Fruit fly (Drosophila melanogaster) whole organism, prepupa: ENCODE data around the gene CG13114.
A peak's percentile ranks its signal among the peaks of the same experiment; 100 is the strongest.

ENCODE experiments used
- Blimp-1 ChIP-seq: fragments of 200-800 bp; sonication (Bioruptor generic); optimal IDR thresholded peaks from 3 replicates; lab custom pipeline; 2017; ENCODE audit warnings: missing biosample characterization, missing genetic modification characterization, mild to moderate bottlenecking, moderate library complexity, missing genetic modification reagents
- CG10631 ChIP-seq: fragments of 200-800 bp; sonication (Bioruptor generic); optimal IDR thresholded peaks from 2 replicates; lab custom pipeline; 2016; ENCODE audit warnings: missing biosample characterization, missing genetic modification characterization
- CG10669 ChIP-seq: fragments of 200-800 bp; sonication (Bioruptor generic); optimal IDR thresholded peaks from 3 replicates; lab custom pipeline; 2018; ENCODE audit warnings: missing biosample characterization, mild to moderate bottlenecking, missing genetic modification characterization, moderate library complexity
- CG11294 ChIP-seq: fragments of 200-800 bp; sonication (Bioruptor generic); IDR thresholded peaks from 2 replicates; pipeline ENCODE4 v1.3.6; 2022; ENCODE audit warnings: missing biosample characterization, missing genetic modification characterization
- CG11762 ChIP-seq: fragments of 200-800 bp; sonication (Bioruptor generic); optimal IDR thresholded peaks from 3 replicates; lab custom pipeline; 2016; ENCODE audit warnings: missing biosample characterization, missing genetic modification characterization; ENCODE audit not compliant: insufficient read depth
- CG16779 ChIP-seq: fragments of 200-800 bp; sonication (Bioruptor generic); optimal IDR thresholded peaks from 3 replicates; lab custom pipeline; 2017; ENCODE audit warnings: missing biosample characterization, mild to moderate bottlenecking, missing genetic modification characterization
- CG3032 ChIP-seq: fragments of 200-800 bp; optimal IDR thresholded peaks from 2 replicates; lab custom pipeline; 2019; ENCODE audit warnings: missing biosample characterization, mild to moderate bottlenecking, missing genetic modification characterization, moderate library complexity
- CG31627 ChIP-seq: fragments of 200-800 bp; sonication (Bioruptor generic); optimal IDR thresholded peaks from 3 replicates; lab custom pipeline; 2016; ENCODE audit warnings: missing biosample characterization, missing genetic modification characterization
- CG32006 ChIP-seq: fragments of 200-800 bp; sonication (Bioruptor generic); optimal IDR thresholded peaks from 3 replicates; lab custom pipeline; 2017; ENCODE audit warnings: missing biosample characterization, mild to moderate bottlenecking, missing genetic modification characterization
- CG3919 ChIP-seq: fragments of 200-800 bp; sonication (Bioruptor generic); optimal IDR thresholded peaks from 3 replicates; lab custom pipeline; 2016; ENCODE audit warnings: missing biosample characterization, missing genetic modification characterization
- CG4318 ChIP-seq: fragments of 200-800 bp; sonication (Bioruptor generic); optimal IDR thresholded peaks from 3 replicates; lab custom pipeline; 2017; ENCODE audit warnings: missing biosample characterization, mild to moderate bottlenecking, missing genetic modification characterization
- CG6163 ChIP-seq: fragments of 200-800 bp; sonication (Bioruptor generic); IDR thresholded peaks from 3 replicates; pipeline ENCODE4 v1.3.6; 2022; ENCODE audit warnings: missing biosample characterization, missing genetic modification characterization
- CG6276 ChIP-seq: fragments of 200-800 bp; sonication (Bioruptor generic); optimal IDR thresholded peaks from 2 replicates; lab custom pipeline; 2017; ENCODE audit warnings: missing biosample characterization, mild to moderate bottlenecking, missing genetic modification characterization
- CG6792 ChIP-seq: fragments of 200-800 bp; sonication (Bioruptor generic); optimal IDR thresholded peaks from 3 replicates; lab custom pipeline; 2016; ENCODE audit warnings: missing biosample characterization, missing genetic modification characterization
- CG6854 ChIP-seq: fragments of 200-800 bp; sonication (Bioruptor generic); optimal IDR thresholded peaks from 2 replicates; lab custom pipeline; 2017; ENCODE audit warnings: missing biosample characterization, mild to moderate bottlenecking, missing genetic modification characterization
- CG7368 ChIP-seq: fragments of 200-800 bp; sonication (Bioruptor generic); optimal IDR thresholded peaks from 3 replicates; lab custom pipeline; 2016; ENCODE audit warnings: missing biosample characterization, missing genetic modification characterization
- CG8119 ChIP-seq: fragments of 200-800 bp; sonication (Bioruptor generic); IDR thresholded peaks from 3 replicates; pipeline ENCODE4 v1.3.6; 2022; ENCODE audit warnings: missing biosample characterization, missing genetic modification characterization
- Eip75B ChIP-seq: fragments of 200-800 bp; sonication (Bioruptor generic); optimal IDR thresholded peaks from 3 replicates; lab custom pipeline; 2016; ENCODE audit warnings: missing biosample characterization, missing genetic modification characterization
- Eip78C ChIP-seq: fragments of 200-800 bp; sonication (Bioruptor generic); peaks from one replicate; lab custom pipeline; 2016; ENCODE audit warnings: missing biosample characterization, missing genetic modification characterization
- Eip93F ChIP-seq: fragments of 200-800 bp; sonication (Bioruptor generic); optimal IDR thresholded peaks from 2 replicates; lab custom pipeline; 2016; ENCODE audit warnings: missing biosample characterization, mild to moderate bottlenecking, missing genetic modification characterization
- Ets21C ChIP-seq: fragments of 200-800 bp; sonication (Bioruptor generic); optimal IDR thresholded peaks from 3 replicates; lab custom pipeline; 2016; ENCODE audit warnings: missing biosample characterization, missing genetic modification characterization
- Ets96B ChIP-seq: fragments of 200-800 bp; optimal IDR thresholded peaks from 2 replicates; lab custom pipeline; 2019; ENCODE audit warnings: missing biosample characterization, mild to moderate bottlenecking, missing genetic modification characterization, moderate library complexity
- Gug ChIP-seq: fragments of 200-800 bp; sonication (Bioruptor generic); IDR thresholded peaks from 2 replicates; pipeline ENCODE4 v1.3.6; 2022; ENCODE audit warnings: missing biosample characterization, missing genetic modification characterization
- Hr38 ChIP-seq: sonication (Bioruptor generic); optimal IDR thresholded peaks from 2 replicates; lab custom pipeline; 2016; ENCODE audit warnings: missing biosample characterization, missing genetic modification characterization
- Hr39 ChIP-seq: fragments of 200-800 bp; sonication (Bioruptor generic); optimal IDR thresholded peaks from 2 replicates; lab custom pipeline; 2016; ENCODE audit warnings: missing biosample characterization, missing genetic modification characterization
- Hr4 ChIP-seq: fragments of 200-800 bp; sonication (Bioruptor generic); optimal IDR thresholded peaks from 3 replicates; lab custom pipeline; 2016; ENCODE audit warnings: missing biosample characterization, missing genetic modification characterization
- Lpt ChIP-seq: fragments of 200-800 bp; sonication (Bioruptor generic); optimal IDR thresholded peaks from 3 replicates; lab custom pipeline; 2016; ENCODE audit warnings: missing biosample characterization, missing genetic modification characterization
- OdsH ChIP-seq: fragments of 200-800 bp; sonication (Bioruptor generic); optimal IDR thresholded peaks from 3 replicates; lab custom pipeline; 2016; ENCODE audit warnings: missing biosample characterization, missing genetic modification characterization
- Smox ChIP-seq: fragments of 200-800 bp; sonication (Bioruptor generic); optimal IDR thresholded peaks from 3 replicates; lab custom pipeline; 2016; ENCODE audit warnings: missing biosample characterization, missing genetic modification characterization
- Sox102F ChIP-seq: fragments of 200-800 bp; sonication (Bioruptor generic); optimal IDR thresholded peaks from 2 replicates; lab custom pipeline; 2016; ENCODE audit warnings: missing biosample characterization, mild to moderate bottlenecking, missing genetic modification characterization
- Sox15 ChIP-seq: fragments of 200-800 bp; sonication (Bioruptor generic); optimal IDR thresholded peaks from 3 replicates; lab custom pipeline; 2016; ENCODE audit warnings: missing biosample characterization, missing genetic modification characterization
- achi ChIP-seq: fragments of 200-800 bp; sonication (Bioruptor generic); optimal IDR thresholded peaks from 3 replicates; lab custom pipeline; 2016; ENCODE audit warnings: missing biosample characterization, missing genetic modification characterization
- acj6 ChIP-seq: fragments of 200-800 bp; sonication (Bioruptor generic); optimal IDR thresholded peaks from 3 replicates; lab custom pipeline; 2016; ENCODE audit warnings: missing biosample characterization, missing genetic modification characterization
- cyc ChIP-seq: fragments of 200-800 bp; sonication (Bioruptor generic); optimal IDR thresholded peaks from 3 replicates; lab custom pipeline; 2016; ENCODE audit warnings: missing biosample characterization, missing genetic modification characterization
- dac ChIP-seq: fragments of 200-800 bp; sonication (Bioruptor generic); optimal IDR thresholded peaks from 2 replicates; lab custom pipeline; 2017; ENCODE audit warnings: missing biosample characterization, mild to moderate bottlenecking, missing genetic modification characterization
- eg ChIP-seq: fragments of 200-800 bp; sonication (Bioruptor generic); IDR thresholded peaks from 3 replicates; pipeline ENCODE4 v1.3.6; 2022; ENCODE audit warnings: missing biosample characterization, missing genetic modification characterization
- fd59A ChIP-seq: fragments of 200-800 bp; sonication (Bioruptor generic); optimal IDR thresholded peaks from 2 replicates; lab custom pipeline; 2017; ENCODE audit warnings: missing biosample characterization, mild to moderate bottlenecking, missing genetic modification characterization, missing genetic modification reagents
- fd85E ChIP-seq: fragments of 200-800 bp; sonication (Bioruptor generic); optimal IDR thresholded peaks from 3 replicates; lab custom pipeline; 2016; ENCODE audit warnings: missing biosample characterization, missing genetic modification characterization
- fkh ChIP-seq: fragments of 200-800 bp; sonication (Bioruptor generic); optimal IDR thresholded peaks from 3 replicates; lab custom pipeline; 2017; ENCODE audit warnings: missing biosample characterization, mild to moderate bottlenecking, missing genetic modification characterization, moderate library complexity
- lz ChIP-seq: fragments of 200-800 bp; sonication (Bioruptor generic); optimal IDR thresholded peaks from 3 replicates; lab custom pipeline; 2016; ENCODE audit warnings: missing biosample characterization, missing genetic modification characterization
- net ChIP-seq: fragments of 200-800 bp; sonication (Bioruptor generic); optimal IDR thresholded peaks from 3 replicates; lab custom pipeline; 2016; ENCODE audit warnings: missing biosample characterization, missing genetic modification characterization
- pdm3 ChIP-seq: fragments of 200-800 bp; sonication (Bioruptor generic); optimal IDR thresholded peaks from 3 replicates; lab custom pipeline; 2016; ENCODE audit warnings: missing biosample characterization, missing genetic modification characterization
- salr ChIP-seq, 2 experiments: fragments of 200-800 bp; sonication (Bioruptor generic); optimal IDR thresholded peaks; 3 replicates each; lab custom pipeline; 2016 to 2018; ENCODE audit warnings: missing biosample characterization in 2 of 2, missing genetic modification characterization in 2 of 2, mild to moderate bottlenecking in 1 of 2
- spab ChIP-seq: fragments of 200-800 bp; sonication (Bioruptor generic); optimal IDR thresholded peaks from 2 replicates; lab custom pipeline; 2017; ENCODE audit warnings: missing biosample characterization, mild to moderate bottlenecking, missing genetic modification characterization, missing genetic modification reagents
- ss ChIP-seq, 2 experiments: fragments of 200-800 bp; sonication (Bioruptor generic); optimal IDR thresholded peaks; 2 replicates in 1 of 2; 3 replicates in 1 of 2; lab custom pipeline; 2017 to 2018; ENCODE audit warnings: mild to moderate bottlenecking in 2 of 2, missing biosample characterization in 2 of 2, missing genetic modification characterization in 2 of 2, moderate library complexity in 1 of 2
- svp ChIP-seq: fragments of 200-800 bp; sonication (Bioruptor generic); peaks from one replicate; lab custom pipeline; 2016; ENCODE audit warnings: missing biosample characterization, missing genetic modification characterization
- vri ChIP-seq: fragments of 200-800 bp; sonication (Bioruptor generic); optimal IDR thresholded peaks from 3 replicates; lab custom pipeline; 2016; ENCODE audit warnings: missing biosample characterization, mild to moderate bottlenecking, missing genetic modification characterization

The CG13114 gene

DNA sequence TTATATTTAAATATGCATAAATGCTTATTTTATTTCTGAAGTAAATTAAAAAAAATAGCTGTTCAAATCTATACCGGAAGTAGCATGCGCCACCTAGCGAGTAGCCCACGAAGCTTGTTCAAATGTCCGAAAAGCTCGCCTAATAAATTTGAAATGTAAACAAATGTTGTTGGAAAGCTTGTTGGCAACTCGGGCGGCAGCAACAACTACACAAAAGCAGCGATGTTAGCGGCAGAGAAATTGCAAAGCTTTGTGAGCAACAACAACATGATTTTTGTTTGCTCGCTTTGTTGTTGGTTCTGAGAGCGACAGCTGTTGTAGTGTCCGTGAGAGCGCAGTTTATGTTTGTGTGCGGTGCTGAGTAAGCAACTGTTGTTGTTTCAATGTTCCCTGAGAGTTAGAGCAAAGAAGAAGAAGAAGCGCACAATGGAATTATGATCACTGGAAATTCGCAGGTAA lies 21.8 kb downstream of the CG13114 start (continued):
- TF ChIP-seq achi (GFP tag; lab: Kevin White, UChicago) (peak; percentile 84), CG10631 (GFP tag; lab: Kevin White, UChicago) (peak; percentile 26), ss (GFP tag; optimal IDR thresholded peaks at IDR 0.05; lab: Kevin White, UChicago) (peak; percentile 33 to 75), CG16779 (tag; lab: Kevin White, UChicago) (peak; percentile 91), CG6163 (GFP tag; lab: Robert Waterston, UW) (peak; percentile 94), acj6 (peak; percentile 87), CG11294 (peak; percentile 75), Smox (peak; percentile 84), CG32006 (peak; percentile 63), Hr4 (GFP tag; lab: Kevin White, UChicago) (peak; percentile 81), net (GFP tag; lab: Kevin White, UChicago) (peak; percentile 96), cyc (peak; percentile 67), dac (GFP tag; lab: Kevin White, UChicago) (peak; percentile 82), eg (GFP tag; lab: Robert Waterston, UW) (peak; percentile 94)

DNA sequence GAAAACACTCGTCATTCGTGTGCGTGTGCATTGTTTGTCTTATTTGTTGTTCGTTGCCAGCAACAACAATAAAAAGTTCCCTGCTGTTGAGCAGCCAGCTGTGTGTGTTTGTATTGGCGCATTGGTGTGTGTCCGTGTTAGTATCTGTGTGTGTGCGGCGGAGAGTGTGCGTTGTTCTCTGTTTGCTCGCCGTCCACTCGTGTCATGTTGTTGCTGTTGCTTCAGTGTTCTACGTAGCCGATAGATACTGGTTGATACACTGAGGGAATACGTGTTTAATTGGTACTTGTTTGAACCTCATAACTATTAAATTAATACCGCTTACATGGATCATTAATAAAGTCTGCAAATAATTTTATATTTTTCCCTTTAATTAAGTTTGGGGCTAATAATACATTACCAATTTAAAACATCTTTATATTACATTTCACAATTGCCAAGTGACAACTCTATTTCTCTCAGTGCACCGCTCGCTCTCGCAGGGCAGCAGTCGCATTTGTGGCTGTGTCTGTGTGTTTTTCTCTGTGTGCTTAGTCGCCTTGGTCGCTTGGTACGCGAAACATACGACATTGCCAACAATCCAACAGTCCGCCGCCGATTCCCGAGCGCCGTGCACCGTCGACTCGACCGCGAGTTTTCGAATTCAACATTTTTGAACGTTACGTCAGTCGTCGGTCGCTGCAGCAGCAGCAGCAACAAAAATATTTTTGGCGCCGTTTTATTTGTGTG lies 22.9 kb downstream of the CG13114 start, which contains the start of gene brwl:
TSS of gene brwl (plus strand) at position 531 of the 729 bp plus-strand sequence.
- peak; percentile 98 for TF ChIP-seq fkh (GFP tag; lab: Kevin White, UChicago)
- TF ChIP-seq vri (GFP tag; lab: Kevin White, UChicago) = peak; percentile 97
- TF ChIP-seq Eip93F = peak; percentile 96
- TF ChIP-seq CG4318 (GFP tag; lab: Kevin White, UChicago) = peak; percentile 98
- TF ChIP-seq CG8119 (GFP tag; lab: Robert Waterston, UW) = peak; percentile 99
- TF ChIP-seq salr (GFP tag; optimal IDR thresholded peaks at IDR 0.05; lab: Kevin White, UChicago) = peak; percentile 95 to 99
- TF ChIP-seq OdsH (GFP tag; lab: Kevin White, UChicago) = peak; percentile 99
- peak; percentile 99 for TF ChIP-seq acj6
- peak; percentile 99 for TF ChIP-seq Gug
- peak; percentile 98 for TF ChIP-seq achi (GFP tag; lab: Kevin White, UChicago)
- TF ChIP-seq Lpt (GFP tag; lab: Kevin White, UChicago) = peak; percentile 99
- TF ChIP-seq CG6276 (GFP tag; lab: Kevin White, UChicago) = peak; percentile 98
- peak; percentile 98 for TF ChIP-seq CG11294
- TF ChIP-seq lz = peak; percentile 99
- TF ChIP-seq Hr39 (GFP tag; lab: Kevin White, UChicago) = peak; percentile 98
- peak; percentile 97 for TF ChIP-seq Sox15 (GFP tag; lab: Kevin White, UChicago)
- peak; percentile 97 for TF ChIP-seq Ets21C (GFP tag; lab: Kevin White, UChicago)
- peak; percentile 99 for TF ChIP-seq eg (GFP tag; lab: Robert Waterston, UW)
- peak; percentile 96 for TF ChIP-seq fd85E
- peak; percentile 99 for TF ChIP-seq Ets96B (tag; lab: Kevin White, UChicago)
- peak; percentile 98 for TF ChIP-seq Smox
- peak; percentile 96 for TF ChIP-seq dac (GFP tag; lab: Kevin White, UChicago)
- TF ChIP-seq CG10669 (GFP tag; lab: Kevin White, UChicago) = peak; percentile 98
- peak; percentile 99 for TF ChIP-seq Hr4 (GFP tag; lab: Kevin White, UChicago)
- peak; percentile 99 for TF ChIP-seq CG3032 (tag; lab: Kevin White, UChicago)
- TF ChIP-seq ss (GFP tag; optimal IDR thresholded peaks at IDR 0.05; lab: Kevin White, UChicago) = peak; percentile 97 to 98
- peak; percentile 99 for TF ChIP-seq CG31627 (GFP tag; lab: Kevin White, UChicago)
- TF ChIP-seq Eip78C = peak; percentile 100
- peak; percentile 99 for TF ChIP-seq net (GFP tag; lab: Kevin White, UChicago)
- peak; percentile 99 for TF ChIP-seq pdm3 (GFP tag; lab: Kevin White, UChicago)
- TF ChIP-seq spab (GFP tag; lab: Kevin White, UChicago) = peak; percentile 99
- TF ChIP-seq cyc = peak; percentile 98
- TF ChIP-seq fd59A (GFP tag; lab: Kevin White, UChicago) = peak; percentile 98
- TF ChIP-seq svp (GFP tag; lab: Kevin White, UChicago) = peak; percentile 99
- TF ChIP-seq CG11762 (GFP tag; lab: Kevin White, UChicago) = peak; percentile 98
- TF ChIP-seq CG10631 (GFP tag; lab: Kevin White, UChicago) = peak; percentile 99
- TF ChIP-seq Blimp-1 (GFP tag; lab: Kevin White, UChicago) = peak; percentile 93
- TF ChIP-seq CG6792 (GFP tag; lab: Kevin White, UChicago) = peak; percentile 99
- peak; percentile 94 for TF ChIP-seq CG6854 (GFP tag; lab: Kevin White, UChicago)
- TF ChIP-seq CG7368 (GFP tag; lab: Kevin White, UChicago) = peak; percentile 98
- peak; percentile 98 for TF ChIP-seq Sox102F (GFP tag; lab: Kevin White, UChicago)
- TF ChIP-seq Hr38 (GFP tag; lab: Kevin White, UChicago) = peak; percentile 74
- peak; percentile 99 for TF ChIP-seq CG3919
- peak; percentile 99 for TF ChIP-seq Eip75B
